Fruit fly (Drosophila melanogaster): ENCODE data around the gene CG4452.

- TF ChIP-seq Mio (GFP tag; optimal IDR thresholded peaks at IDR 0.05) (no peak), ey (GFP tag; optimal IDR thresholded peaks at IDR 0.05) (no peak), psq (GFP tag; optimal IDR thresholded peaks at IDR 0.05) (no peak), sage (GFP tag; optimal IDR thresholded peaks at IDR 0.05) (no peak), fru (GFP tag; optimal IDR thresholded peaks at IDR 0.05) (no peak), OdsH (GFP tag; optimal IDR thresholded peaks at IDR 0.05) (no peak), usp (GFP tag; optimal IDR thresholded peaks at IDR 0.05) (no peak), Myc (optimal IDR thresholded peaks at IDR 0.05) (no peak), Dfd (GFP tag; optimal IDR thresholded peaks at IDR 0.05) (no peak), CG9705 (GFP tag; optimal IDR thresholded peaks at IDR 0.05) (no peak), rgr (GFP tag; optimal IDR thresholded peaks at IDR 0.05) (no peak), N (GFP tag; optimal IDR thresholded peaks at IDR 0.05) (no peak), lola (GFP tag; optimal IDR thresholded peaks at IDR 0.05) (no peak)
These were observed 28.2 kb upstream of the CG4452 start for dm6 chr3L:9339021-9339420.
